Worm (Caenorhabditis elegans) whole organism, young adult: Measurements from ENCODE around the gene lgc-26.

Source experiments
- F22D6.2 ChIP-seq: sonication (generic microtip); optimal IDR thresholded peaks from 2 replicates; lab custom pipeline; 2016; ENCODE audit warnings: mild to moderate bottlenecking, missing genetic modification characterization, missing compliant biosample characterization
- F23B12.7 ChIP-seq: sonication (generic microtip); optimal IDR thresholded peaks from 2 replicates; lab custom pipeline; 2017; ENCODE audit warnings: missing genetic modification characterization, mild to moderate bottlenecking, missing compliant biosample characterization, antibody characterized with exemption, moderate library complexity; ENCODE audit not compliant: insufficient read depth
- ZK185.1 ChIP-seq: sonication (generic microtip); optimal IDR thresholded peaks from 2 replicates; lab custom pipeline; 2016; ENCODE audit warnings: mild to moderate bottlenecking, missing genetic modification characterization, missing compliant biosample characterization; ENCODE audit not compliant: poor library complexity, severe bottlenecking
- lin-35 ChIP-seq, 3 experiments: fragments of 150-350 bp in 2 of 3; sonication (generic microtip) in 1 of 3; optimal IDR thresholded peaks; 2 replicates each; lab custom pipeline; 2014 to 2018; ENCODE audit warnings: missing biosample characterization in 3 of 3, missing genetic modification characterization in 3 of 3, missing genetic modification reagents in 3 of 3
- ztf-3 ChIP-seq: fragments of 200-800 bp; sonication (Bioruptor generic); optimal IDR thresholded peaks from 2 replicates; lab custom pipeline; 2018; ENCODE audit warnings: mild to moderate bottlenecking, missing genetic modification characterization, missing compliant biosample characterization

DNA sequence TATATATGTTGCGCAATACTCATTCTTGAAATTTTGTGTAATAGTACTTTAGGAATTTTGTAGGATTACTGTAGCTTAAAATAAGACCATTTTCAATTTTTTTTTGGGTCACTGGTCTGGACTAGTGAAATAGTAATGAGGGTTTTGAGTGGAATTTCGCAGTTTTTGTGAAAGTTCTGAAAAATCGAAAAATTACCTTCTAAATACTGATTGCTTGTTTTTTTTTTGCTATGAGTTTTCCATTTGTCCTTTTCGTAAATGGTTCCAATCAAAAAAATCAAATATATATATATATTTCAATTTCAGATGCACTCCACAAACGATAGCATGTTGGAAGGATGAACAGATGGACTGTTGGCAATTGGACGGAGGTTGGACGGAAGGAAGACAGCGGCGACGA is 44.3 kb downstream of the lgc-26 start, which contains the start of gene nhr-15:
- TF ChIP-seq lin-35 (GFP tag; optimal IDR thresholded peaks at IDR 0.05; lab: Kevin White, UChicago) = no peak
- TF ChIP-seq ztf-3 = no peak
- no peak for TF ChIP-seq F22D6.2 (tag; lab: Kevin White, UChicago)
- TF ChIP-seq F23B12.7 = no peak
- TF ChIP-seq ZK185.1 = no peak
